Fruit fly (Drosophila melanogaster) whole organism, embryonic: ENCODE results near the gene Cp16.

Experiments
- Ada2b ChIP-seq: fragments of 200-800 bp; sonication (Bioruptor generic); IDR thresholded peaks from 2 replicates; pipeline ENCODE4 v1.3.6; 2022; ENCODE audit warnings: missing biosample characterization, missing genetic modification characterization
- B-H1 ChIP-seq: fragments of 200-800 bp; sonication (Bioruptor generic); IDR thresholded peaks from 3 replicates; pipeline ENCODE4 v1.3.6; 2022; ENCODE audit warnings: missing biosample characterization, missing genetic modification characterization
- CG10267 ChIP-seq: fragments of 200-800 bp; sonication (Bioruptor generic); optimal IDR thresholded peaks from 2 replicates; lab custom pipeline; 2018; ENCODE audit warnings: missing biosample characterization, mild to moderate bottlenecking, missing genetic modification characterization, moderate library complexity
- CG10321 ChIP-seq: fragments of 200-800 bp; sonication (Bioruptor generic); IDR thresholded peaks from 2 replicates; pipeline ENCODE4 v1.3.6; 2022; ENCODE audit warnings: missing biosample characterization, missing genetic modification characterization
- CG11093 ChIP-seq: fragments of 200-800 bp; sonication (Bioruptor generic); IDR thresholded peaks from 3 replicates; pipeline ENCODE4 v1.3.6; 2022; ENCODE audit warnings: missing biosample characterization, missing genetic modification characterization
- CG11696 ChIP-seq: fragments of 200-800 bp; sonication (Bioruptor generic); IDR thresholded peaks from 2 replicates; pipeline ENCODE4 v1.3.6; 2022; ENCODE audit warnings: missing biosample characterization, missing genetic modification characterization
- CG12391 ChIP-seq: fragments of 200-800 bp; sonication (Bioruptor generic); optimal IDR thresholded peaks from 3 replicates; lab custom pipeline; 2018; ENCODE audit warnings: missing biosample characterization, mild to moderate bottlenecking, missing genetic modification characterization, moderate library complexity
- CG12659 ChIP-seq: fragments of 200-800 bp; sonication (Bioruptor generic); optimal IDR thresholded peaks from 3 replicates; lab custom pipeline; 2017; ENCODE audit warnings: mild to moderate bottlenecking, missing biosample characterization, missing genetic modification reagents, missing genetic modification characterization
- CG1529 ChIP-seq: fragments of 200-800 bp; sonication (Bioruptor generic); optimal IDR thresholded peaks from 3 replicates; lab custom pipeline; 2018; ENCODE audit warnings: missing biosample characterization, missing genetic modification characterization
- CG17328 ChIP-seq: fragments of 200-800 bp; sonication (Bioruptor generic); IDR thresholded peaks from 2 replicates; pipeline ENCODE4 v1.3.6; 2022; ENCODE audit warnings: missing biosample characterization, missing genetic modification characterization
- CG17385 ChIP-seq: fragments of 200-800 bp; sonication (Bioruptor generic); optimal IDR thresholded peaks from 3 replicates; lab custom pipeline; 2018; ENCODE audit warnings: missing biosample characterization, mild to moderate bottlenecking, missing genetic modification characterization
- CG18011 ChIP-seq: fragments of 200-800 bp; sonication (Bioruptor generic); optimal IDR thresholded peaks from 2 replicates; lab custom pipeline; 2017; ENCODE audit warnings: missing biosample characterization, missing genetic modification characterization, mild to moderate bottlenecking, moderate library complexity, missing genotype
- CG30020 ChIP-seq: fragments of 200-800 bp; optimal IDR thresholded peaks from 2 replicates; lab custom pipeline; 2019; ENCODE audit warnings: missing biosample characterization, mild to moderate bottlenecking, missing genetic modification characterization, moderate library complexity
- CG34422 ChIP-seq: fragments of 200-800 bp; sonication (Bioruptor generic); IDR thresholded peaks from 3 replicates; pipeline ENCODE4 v1.3.6; 2022; ENCODE audit warnings: missing biosample characterization, missing genetic modification characterization
- CG7357 ChIP-seq: fragments of 200-800 bp; sonication (Bioruptor generic); IDR thresholded peaks from 3 replicates; pipeline ENCODE4 v1.3.6; 2022; ENCODE audit warnings: missing biosample characterization, missing genetic modification characterization
- CG7556 ChIP-seq: fragments of 200-800 bp; sonication (Bioruptor generic); optimal IDR thresholded peaks from 2 replicates; lab custom pipeline; 2017; ENCODE audit warnings: missing biosample characterization, mild to moderate bottlenecking, missing genetic modification characterization
- CG9437 ChIP-seq: fragments of 200-800 bp; sonication (Bioruptor generic); optimal IDR thresholded peaks from 2 replicates; lab custom pipeline; 2018; ENCODE audit warnings: missing biosample characterization, mild to moderate bottlenecking, missing genetic modification characterization
- CG9932 ChIP-seq: fragments of 200-800 bp; sonication (Bioruptor generic); IDR thresholded peaks from 2 replicates; pipeline ENCODE4 v1.3.6; 2022; ENCODE audit warnings: missing biosample characterization, missing genetic modification characterization
- CTCF ChIP-seq: fragments of 200-800 bp; sonication (Bioruptor generic); optimal IDR thresholded peaks from 2 replicates; lab custom pipeline; 2017; ENCODE audit warnings: missing biosample characterization, mild to moderate bottlenecking, missing genetic modification characterization, moderate library complexity
- Dip2 ChIP-seq: fragments of 200-800 bp; sonication (Bioruptor generic); IDR thresholded peaks from 2 replicates; pipeline ENCODE4 v1.3.6; 2022; ENCODE audit warnings: missing biosample characterization, missing genetic modification characterization
- E2f2 ChIP-seq: fragments of 200-800 bp; sonication (Bioruptor generic); IDR thresholded peaks from 2 replicates; pipeline ENCODE4 v1.3.6; 2022; ENCODE audit warnings: missing biosample characterization, missing genetic modification characterization
- ERR ChIP-seq: fragments of 200-800 bp; sonication (Bioruptor generic); optimal IDR thresholded peaks from 2 replicates; lab custom pipeline; 2016; ENCODE audit warnings: missing biosample characterization, missing genetic modification characterization
- HLH54F ChIP-seq: fragments of 200-800 bp; sonication (Bioruptor generic); optimal IDR thresholded peaks from 3 replicates; lab custom pipeline; 2016; ENCODE audit warnings: missing biosample characterization, missing genetic modification characterization
- HmgD ChIP-seq: fragments of 200-800 bp; sonication (Bioruptor generic); optimal IDR thresholded peaks from 3 replicates; lab custom pipeline; 2016; ENCODE audit warnings: missing biosample characterization, missing genetic modification characterization
- Hr51 ChIP-seq, 2 experiments: fragments of 200-800 bp; sonication (Bioruptor generic); optimal IDR thresholded peaks; 2 replicates in 1 of 2; 3 replicates in 1 of 2; lab custom pipeline; 2016 to 2018; ENCODE audit warnings: missing biosample characterization in 2 of 2, missing genetic modification characterization in 2 of 2, mild to moderate bottlenecking in 1 of 2, moderate library complexity in 1 of 2
- Lim3 ChIP-seq: fragments of 200-800 bp; sonication (Bioruptor generic); IDR thresholded peaks from 2 replicates; pipeline ENCODE4 v1.3.6; 2022; ENCODE audit warnings: missing biosample characterization, missing genetic modification characterization
- Mad ChIP-seq: fragments of 200-800 bp; sonication (Bioruptor generic); optimal IDR thresholded peaks from 2 replicates; lab custom pipeline; 2016; ENCODE audit warnings: missing biosample characterization, missing genetic modification characterization
- Med ChIP-seq: fragments of 200-800 bp; sonication (Bioruptor generic); peaks from one replicate; lab custom pipeline; 2016; ENCODE audit warnings: missing biosample characterization, missing genetic modification characterization, mild to moderate bottlenecking, inconsistent platforms, moderate library complexity
- Nf-YA ChIP-seq: fragments of 200-800 bp; sonication (Bioruptor generic); IDR thresholded peaks from 2 replicates; pipeline ENCODE4 v1.3.6; 2022; ENCODE audit warnings: missing biosample characterization, missing genetic modification characterization
- Nf-YC ChIP-seq: fragments of 200-800 bp; optimal IDR thresholded peaks from 3 replicates; lab custom pipeline; 2019; ENCODE audit warnings: missing biosample characterization, mild to moderate bottlenecking, missing genetic modification characterization, moderate library complexity
- Rfx ChIP-seq: fragments of 200-800 bp; sonication (Bioruptor generic); IDR thresholded peaks from 2 replicates; pipeline ENCODE4 v1.3.6; 2022; ENCODE audit warnings: missing biosample characterization, missing genetic modification characterization
- Side ChIP-seq: fragments of 200-800 bp; sonication (Bioruptor generic); optimal IDR thresholded peaks from 2 replicates; lab custom pipeline; 2016; ENCODE audit warnings: missing biosample characterization, missing genetic modification characterization
- Stat92E ChIP-seq, 3 experiments: fragments of >200 bp in 2 of 3; fragments of 200-800 bp in 1 of 3; sonication (Bioruptor generic) in 1 of 3; optimal IDR thresholded peaks; 2 replicates each; lab custom pipeline; 2017 to 2019; ENCODE audit warnings: missing biosample characterization in 3 of 3, missing genetic modification characterization in 3 of 3, mild to moderate bottlenecking in 1 of 3, moderate library complexity in 1 of 3
- ash1 ChIP-seq: fragments of 200-800 bp; sonication (Bioruptor generic); optimal IDR thresholded peaks from 2 replicates; lab custom pipeline; 2018; ENCODE audit warnings: missing biosample characterization, mild to moderate bottlenecking, missing genetic modification characterization
- ato ChIP-seq: fragments of 200-800 bp; sonication (Bioruptor generic); IDR thresholded peaks from 2 replicates; pipeline ENCODE4 v1.3.6; 2022; ENCODE audit warnings: missing biosample characterization, missing genetic modification characterization; ENCODE audit not compliant: partially characterized antibody
- az2 ChIP-seq: fragments of 200-800 bp; sonication (Bioruptor generic); optimal IDR thresholded peaks from 3 replicates; lab custom pipeline; 2016; ENCODE audit warnings: missing biosample characterization, missing genetic modification characterization
- chn ChIP-seq: fragments of 200-800 bp; sonication (Bioruptor generic); optimal IDR thresholded peaks from 2 replicates; lab custom pipeline; 2016; ENCODE audit warnings: missing biosample characterization, missing genetic modification characterization
- disco-r ChIP-seq: fragments of 200-800 bp; sonication (Bioruptor generic); optimal IDR thresholded peaks from 2 replicates; lab custom pipeline; 2016; ENCODE audit warnings: missing biosample characterization, missing genetic modification characterization
- dm ChIP-seq: fragments of 200-800 bp; sonication (Bioruptor generic); optimal IDR thresholded peaks from 3 replicates; lab custom pipeline; 2016; ENCODE audit warnings: missing biosample characterization, missing genetic modification characterization
- fd3F ChIP-seq: fragments of 200-800 bp; sonication (Bioruptor generic); optimal IDR thresholded peaks from 2 replicates; lab custom pipeline; 2018; ENCODE audit warnings: missing biosample characterization, mild to moderate bottlenecking, missing genetic modification characterization, moderate library complexity
- fu2 ChIP-seq: fragments of 200-800 bp; sonication (Bioruptor generic); optimal IDR thresholded peaks from 2 replicates; lab custom pipeline; 2016; ENCODE audit warnings: missing biosample characterization, missing genetic modification characterization
- luna ChIP-seq: fragments of 200-800 bp; sonication (Bioruptor generic); optimal IDR thresholded peaks from 2 replicates; lab custom pipeline; 2016; ENCODE audit warnings: missing biosample characterization, missing genetic modification characterization
- maf-S ChIP-seq: fragments of 200-800 bp; sonication (Bioruptor generic); optimal IDR thresholded peaks from 2 replicates; lab custom pipeline; 2016; ENCODE audit warnings: missing biosample characterization, missing genetic modification characterization
- mld ChIP-seq: fragments of 200-800 bp; sonication (Bioruptor generic); IDR thresholded peaks from 3 replicates; pipeline ENCODE4 v1.3.6; 2022; ENCODE audit warnings: missing biosample characterization, missing genetic modification characterization; ENCODE audit not compliant: partially characterized antibody
- phol ChIP-seq: fragments of 200-800 bp; sonication (Bioruptor generic); optimal IDR thresholded peaks from 3 replicates; lab custom pipeline; 2018; ENCODE audit warnings: missing biosample characterization, mild to moderate bottlenecking, missing genetic modification characterization, moderate library complexity
- psq ChIP-seq: fragments of 200-800 bp; sonication (Bioruptor generic); optimal IDR thresholded peaks from 2 replicates; lab custom pipeline; 2017; ENCODE audit warnings: missing biosample characterization, missing genetic modification characterization
- salm ChIP-seq: fragments of 200-800 bp; sonication (Bioruptor generic); optimal IDR thresholded peaks from 2 replicates; lab custom pipeline; 2018; ENCODE audit warnings: missing biosample characterization, mild to moderate bottlenecking, missing genetic modification characterization
- sd ChIP-seq: fragments of 200-800 bp; sonication (Bioruptor generic); optimal IDR thresholded peaks from 3 replicates; lab custom pipeline; 2018; ENCODE audit warnings: missing biosample characterization, mild to moderate bottlenecking, missing genetic modification characterization, moderate library complexity
- shn ChIP-seq: fragments of 200-800 bp; sonication (Bioruptor generic); optimal IDR thresholded peaks from 3 replicates; lab custom pipeline; 2016; ENCODE audit warnings: missing biosample characterization, missing genetic modification characterization
- sisA ChIP-seq: fragments of 200-800 bp; sonication (Bioruptor generic); IDR thresholded peaks from 2 replicates; pipeline ENCODE4 v1.3.6; 2022; ENCODE audit warnings: missing biosample characterization, missing genetic modification characterization
- twi ChIP-seq: fragments of 200-800 bp; optimal IDR thresholded peaks from 2 replicates; lab custom pipeline; 2019; ENCODE audit warnings: missing biosample characterization, mild to moderate bottlenecking, missing genetic modification characterization, moderate library complexity
- wor ChIP-seq: fragments of 200-800 bp; sonication (Bioruptor generic); IDR thresholded peaks from 2 replicates; pipeline ENCODE4 v1.3.6; 2022; ENCODE audit warnings: missing biosample characterization, missing genetic modification characterization

Cp16 gene

dm6 chr3L:8719990-8720559, 11.7 kb upstream of the Cp16 start, which contains the start of gene SrpRbeta (continued):
- no peak for TF ChIP-seq disco-r (GFP tag; lab: Kevin White, UChicago)
- TF ChIP-seq Ada2b (GFP tag; lab: Robert Waterston, UW), result 0 out of 2 replicates have a peak, but pooled peaks have one; percentile 3
- TF ChIP-seq twi (tag; lab: Kevin White, UChicago), result no peak
- no peak for TF ChIP-seq az2 (GFP tag; lab: Kevin White, UChicago)
- TF ChIP-seq psq, result no peak
- TF ChIP-seq CG11696 (GFP tag; lab: Robert Waterston, UW), result no peak
- peak; percentile 14 for TF ChIP-seq shn
- no peak for TF ChIP-seq CG7357 (GFP tag; lab: Robert Waterston, UW)
- TF ChIP-seq ERR (GFP tag; lab: Kevin White, UChicago), result peak; percentile 43
- no peak for TF ChIP-seq fd3F (GFP tag; lab: Kevin White, UChicago)
- TF ChIP-seq CG10267 (tag; lab: Kevin White, UChicago), result peak; percentile 90
- no peak for TF ChIP-seq sd
- no peak for TF ChIP-seq luna (GFP tag; lab: Kevin White, UChicago)
- TF ChIP-seq wor (GFP tag; lab: Robert Waterston, UW), result no peak
- TF ChIP-seq HLH54F (GFP tag; lab: Kevin White, UChicago), result peak; percentile 30
- TF ChIP-seq CG12391 (tag; lab: Kevin White, UChicago), result no peak
- TF ChIP-seq CG11093, result no peak
- no peak for TF ChIP-seq phol
- TF ChIP-seq E2f2 (GFP tag; lab: Robert Waterston, UW), result peak; percentile 95
- no peak for TF ChIP-seq salm (tag; lab: Kevin White, UChicago)
- no peak for TF ChIP-seq Nf-YA (GFP tag; lab: Robert Waterston, UW)
- TF ChIP-seq dm (GFP tag; lab: Kevin White, UChicago), result peak; percentile 46
- TF ChIP-seq maf-S (GFP tag; lab: Kevin White, UChicago), result no peak
- peak; percentile 35 for TF ChIP-seq Mad
- no peak for TF ChIP-seq sisA (GFP tag; lab: Robert Waterston, UW)
- peak; percentile 41 for TF ChIP-seq HmgD
- no peak for TF ChIP-seq Side (GFP tag; lab: Kevin White, UChicago)
- TF ChIP-seq Hr51 (GFP tag; optimal IDR thresholded peaks at IDR 0.05; lab: Kevin White, UChicago), result no peak
- TF ChIP-seq B-H1 (GFP tag; lab: Robert Waterston, UW), result no peak
- no peak for TF ChIP-seq Dip2 (GFP tag; lab: Robert Waterston, UW)
- no peak for TF ChIP-seq ash1 (GFP tag; lab: Kevin White, UChicago)
- peak; percentile 35; the same call in 1 of the 3 replicates for TF ChIP-seq CG34422 (GFP tag; lab: Robert Waterston, UW)
- TF ChIP-seq chn, result no peak
- no peak for TF ChIP-seq CG18011 (GFP tag; lab: Kevin White, UChicago)
- TF ChIP-seq CG17385, result peak; percentile 30
- TF ChIP-seq mld, result no peak
- no peak for TF ChIP-seq CG9437 (GFP tag; lab: Kevin White, UChicago)
- peak; percentile 1 for TF ChIP-seq Nf-YC
- peak; percentile 47 for TF ChIP-seq CG12659 (GFP tag; lab: Kevin White, UChicago)
- TF ChIP-seq CTCF (GFP tag; lab: Kevin White, UChicago), result peak; percentile 23
- peak; percentile 58 for TF ChIP-seq Rfx
- TF ChIP-seq Lim3 (GFP tag; lab: Robert Waterston, UW), result no peak
- no peak for TF ChIP-seq ato
- TF ChIP-seq CG7556 (GFP tag; lab: Kevin White, UChicago), result no peak
- no peak for TF ChIP-seq CG30020 (tag; lab: Kevin White, UChicago)
- peak in 1 of 3 experiments; percentile 11 for TF ChIP-seq Stat92E (GFP tag; optimal IDR thresholded peaks at IDR 0.05; lab: Kevin White, UChicago)
- TF ChIP-seq CG17328 (GFP tag; lab: Robert Waterston, UW), result no peak; the same call in 1 of the 2 replicates
- peak; percentile 33; the same call in 1 of the 2 replicates for TF ChIP-seq CG9932 (GFP tag; lab: Robert Waterston, UW)
- no peak for TF ChIP-seq CG10321 (GFP tag; lab: Robert Waterston, UW)
- peak; percentile 92 for TF ChIP-seq Med (GFP tag; lab: Kevin White, UChicago)
- TF ChIP-seq fu2 (GFP tag; lab: Kevin White, UChicago), result peak; percentile 43
- no peak for TF ChIP-seq CG1529 (GFP tag; lab: Kevin White, UChicago)
